Worm (Caenorhabditis elegans) whole organism, young adult: ENCODE results near the gene mab-3.

Experiments
- B0336.3 ChIP-seq: fragments of 200-800 bp; sonication (Bioruptor generic); IDR thresholded peaks from 2 replicates; pipeline ENCODE4 v1.3.6; 2022; ENCODE audit warnings: missing genetic modification characterization, missing compliant biosample characterization
- C06A6.2 ChIP-seq: fragments of 200-800 bp; sonication (Bioruptor generic); conservative IDR thresholded peaks from 2 replicates; pipeline ENCODE4 v1.3.6; 2022; ENCODE audit warnings: missing genetic modification characterization, missing compliant biosample characterization
- D2030.7 ChIP-seq: fragments of 200-800 bp; sonication (Bioruptor generic); IDR thresholded peaks from 2 replicates; pipeline ENCODE4 v1.3.6; 2022; ENCODE audit warnings: missing genetic modification reagents, missing genetic modification characterization, missing compliant biosample characterization
- F22D6.2 ChIP-seq: sonication (generic microtip); optimal IDR thresholded peaks from 2 replicates; lab custom pipeline; 2016; ENCODE audit warnings: mild to moderate bottlenecking, missing genetic modification characterization, missing compliant biosample characterization
- F49E8.2 ChIP-seq: sonication (generic microtip); optimal IDR thresholded peaks from 3 replicates; lab custom pipeline; 2017; ENCODE audit warnings: missing genetic modification characterization, mild to moderate bottlenecking, missing compliant biosample characterization, antibody characterized with exemption, moderate library complexity; ENCODE audit not compliant: insufficient read depth
- K11D2.4 ChIP-seq: fragments of 200-800 bp; sonication (Bioruptor generic); IDR thresholded peaks from 2 replicates; pipeline ENCODE4 v1.3.6; 2022; ENCODE audit warnings: missing genetic modification reagents, missing genetic modification characterization, missing compliant biosample characterization
- T07F8.4 ChIP-seq: sonication (generic microtip); optimal IDR thresholded peaks from 2 replicates; lab custom pipeline; 2016; ENCODE audit warnings: mild to moderate bottlenecking, missing genetic modification characterization, moderate library complexity, missing compliant biosample characterization
- ZK185.1 ChIP-seq: sonication (generic microtip); optimal IDR thresholded peaks from 2 replicates; lab custom pipeline; 2016; ENCODE audit warnings: mild to moderate bottlenecking, missing genetic modification characterization, missing compliant biosample characterization; ENCODE audit not compliant: poor library complexity, severe bottlenecking
- ama-1 ChIP-seq, 3 experiments: fragments of 150-350 bp in 1 of 3; sonication (generic microtip) in 2 of 3; optimal IDR thresholded peaks; 2 replicates each; lab custom pipeline; 2014 to 2018; ENCODE audit warnings: missing biosample characterization in 2 of 3, missing genetic modification characterization in 2 of 3, missing genetic modification reagents in 2 of 3
- aptf-2 ChIP-seq: fragments of 200-800 bp; sonication (Bioruptor generic); conservative IDR thresholded peaks from 2 replicates; pipeline ENCODE4 v1.3.6; 2022; ENCODE audit warnings: missing genetic modification reagents, missing genetic modification characterization, missing compliant biosample characterization
- aptf-3 ChIP-seq: fragments of 200-800 bp; sonication (Bioruptor generic); IDR thresholded peaks from 2 replicates; pipeline ENCODE4 v1.3.6; 2022; ENCODE audit warnings: missing genetic modification characterization, missing compliant biosample characterization
- atf-7 ChIP-seq: sonication (generic microtip); optimal IDR thresholded peaks from 2 replicates; lab custom pipeline; 2017; ENCODE audit warnings: mild to moderate bottlenecking, missing genetic modification characterization, missing compliant biosample characterization
- attf-6 ChIP-seq: fragments of 200-800 bp; sonication (Bioruptor generic); IDR thresholded peaks from 2 replicates; pipeline ENCODE4 v1.3.6; 2022; ENCODE audit warnings: missing genetic modification reagents, missing genetic modification characterization, missing compliant biosample characterization
- cebp-2 ChIP-seq: fragments of 200-800 bp; sonication (Bioruptor generic); IDR thresholded peaks from 2 replicates; pipeline ENCODE4 v1.3.6; 2022; ENCODE audit warnings: missing genetic modification characterization, missing compliant biosample characterization
- ceh-100 ChIP-seq: fragments of 200-800 bp; sonication (Bioruptor generic); IDR thresholded peaks from 2 replicates; pipeline ENCODE4 v1.3.6; 2022; ENCODE audit warnings: missing genetic modification reagents, missing genetic modification characterization, missing compliant biosample characterization
- chd-7 ChIP-seq: sonication (generic microtip); optimal IDR thresholded peaks from 2 replicates; lab custom pipeline; 2016; ENCODE audit warnings: mild to moderate bottlenecking, missing genetic modification characterization, moderate library complexity, missing compliant biosample characterization
- dox-1 ChIP-seq: fragments of 200-800 bp; sonication (Bioruptor generic); IDR thresholded peaks from 2 replicates; pipeline ENCODE4 v1.3.6; 2022; ENCODE audit warnings: missing genetic modification reagents, missing genetic modification characterization, missing compliant biosample characterization
- dpff-1 ChIP-seq: sonication (generic microtip); optimal IDR thresholded peaks from 2 replicates; lab custom pipeline; 2017; ENCODE audit warnings: mild to moderate bottlenecking, missing genetic modification characterization, missing compliant biosample characterization
- egl-44 ChIP-seq: fragments of 200-800 bp; sonication (Bioruptor generic); IDR thresholded peaks from 2 replicates; pipeline ENCODE4 v1.3.6; 2022; ENCODE audit warnings: missing genetic modification reagents, missing genetic modification characterization, missing compliant biosample characterization
- egrh-3 ChIP-seq: fragments of 200-800 bp; sonication (Bioruptor generic); IDR thresholded peaks from 2 replicates; pipeline ENCODE4 v1.3.6; 2022; ENCODE audit warnings: missing genetic modification reagents, missing genetic modification characterization, missing compliant biosample characterization
- ekl-4 ChIP-seq: fragments of 200-800 bp; sonication (Bioruptor generic); IDR thresholded peaks from 2 replicates; pipeline ENCODE4 v1.3.6; 2022; ENCODE audit warnings: missing genetic modification reagents, missing genetic modification characterization, missing compliant biosample characterization
- ets-4 ChIP-seq: fragments of 200-800 bp; sonication (Bioruptor generic); optimal IDR thresholded peaks from 2 replicates; lab custom pipeline; 2018; ENCODE audit warnings: mild to moderate bottlenecking, missing genetic modification characterization, missing compliant biosample characterization
- fkh-3 ChIP-seq: sonication (generic microtip); optimal IDR thresholded peaks from 2 replicates; lab custom pipeline; 2016; ENCODE audit warnings: mild to moderate bottlenecking, missing genetic modification characterization, missing compliant biosample characterization
- hlh-12 ChIP-seq: sonication (generic microtip); optimal IDR thresholded peaks from 2 replicates; lab custom pipeline; 2016; ENCODE audit warnings: missing genetic modification characterization, missing compliant biosample characterization
- let-526 ChIP-seq: fragments of 200-800 bp; sonication (Bioruptor generic); IDR thresholded peaks from 2 replicates; pipeline ENCODE4 v1.3.6; 2022; ENCODE audit warnings: missing genetic modification reagents, missing genetic modification characterization, missing compliant biosample characterization
- let-607 ChIP-seq, 2 experiments: fragments of 200-800 bp in 1 of 2; sonication (Bioruptor generic) in 1 of 2; sonication (generic microtip) in 1 of 2; optimal IDR thresholded peaks; 2 replicates each; lab custom pipeline; 2016 to 2018; ENCODE audit warnings: mild to moderate bottlenecking in 2 of 2, missing compliant biosample characterization in 2 of 2, missing genetic modification characterization in 2 of 2, moderate library complexity in 2 of 2, missing genotype in 1 of 2
- lin-35 ChIP-seq, 3 experiments: fragments of 150-350 bp in 2 of 3; sonication (generic microtip) in 1 of 3; optimal IDR thresholded peaks; 2 replicates each; lab custom pipeline; 2014 to 2018; ENCODE audit warnings: missing biosample characterization in 3 of 3, missing genetic modification characterization in 3 of 3, missing genetic modification reagents in 3 of 3
- madf-6 ChIP-seq: fragments of 200-800 bp; sonication (Bioruptor generic); IDR thresholded peaks from 2 replicates; pipeline ENCODE4 v1.3.6; 2022; ENCODE audit warnings: missing genetic modification reagents, missing genetic modification characterization, missing compliant biosample characterization
- mel-28 ChIP-seq: sonication (generic microtip); optimal IDR thresholded peaks from 2 replicates; lab custom pipeline; 2016; ENCODE audit warnings: borderline replicate concordance, mild to moderate bottlenecking, missing genetic modification characterization, missing compliant biosample characterization
- nfya-2 ChIP-seq: fragments of 200-800 bp; sonication (Bioruptor generic); IDR thresholded peaks from 2 replicates; pipeline ENCODE4 v1.3.6; 2022; ENCODE audit warnings: missing genetic modification reagents, missing genetic modification characterization, missing compliant biosample characterization
- nfyb-1 ChIP-seq: fragments of 200-800 bp; sonication (Bioruptor generic); IDR thresholded peaks from 2 replicates; pipeline ENCODE4 v1.3.6; 2022; ENCODE audit warnings: missing genetic modification reagents, missing genetic modification characterization, missing compliant biosample characterization
- nhr-80 ChIP-seq: sonication (generic microtip); optimal IDR thresholded peaks from 2 replicates; lab custom pipeline; 2016; ENCODE audit warnings: missing genetic modification characterization, missing compliant biosample characterization
- nhr-90 ChIP-seq: sonication (generic microtip); optimal IDR thresholded peaks from 2 replicates; lab custom pipeline; 2016; ENCODE audit warnings: missing genotype, mild to moderate bottlenecking, missing genetic modification characterization, missing compliant biosample characterization
- pbrm-1 ChIP-seq: fragments of 200-800 bp; sonication (Bioruptor generic); IDR thresholded peaks from 2 replicates; pipeline ENCODE4 v1.3.6; 2022; ENCODE audit warnings: missing genetic modification reagents, missing genetic modification characterization, missing compliant biosample characterization
- rec-8 ChIP-seq, 2 experiments: sonication (generic microtip); optimal IDR thresholded peaks; 2 replicates each; lab custom pipeline; 2016; ENCODE audit warnings: mild to moderate bottlenecking in 2 of 2, missing genetic modification characterization in 2 of 2, missing genetic modification reagents in 2 of 2, missing genotype in 2 of 2, missing biosample characterization in 1 of 2, missing compliant biosample characterization in 1 of 2, moderate library complexity in 1 of 2
- snpc-4 ChIP-seq, 5 experiments: fragments of 150-350 bp in 1 of 5; sonication (generic microtip) in 4 of 5; optimal IDR thresholded peaks; 2 replicates each; lab custom pipeline; 2014 to 2018; ENCODE audit warnings: missing genetic modification characterization in 5 of 5, missing biosample characterization in 3 of 5, antibody characterized with exemption in 2 of 5, mild to moderate bottlenecking in 2 of 5, missing compliant biosample characterization in 2 of 5, missing genotype in 2 of 5, moderate library complexity in 2 of 5, missing genetic modification reagents in 1 of 5
- tbx-9 ChIP-seq: sonication (generic microtip); optimal IDR thresholded peaks from 2 replicates; lab custom pipeline; 2016; ENCODE audit warnings: borderline replicate concordance, missing genetic modification characterization, inconsistent platforms, missing compliant biosample characterization
- tlf-1 ChIP-seq: fragments of 200-800 bp; sonication (Bioruptor generic); optimal IDR thresholded peaks from 2 replicates; lab custom pipeline; 2018; ENCODE audit warnings: mild to moderate bottlenecking, missing genetic modification characterization, missing compliant biosample characterization
- unc-130 ChIP-seq: sonication (generic microtip); optimal IDR thresholded peaks from 2 replicates; lab custom pipeline; 2016; ENCODE audit warnings: missing genetic modification reagents, missing genetic modification characterization, missing compliant biosample characterization
- xnd-1 ChIP-seq: sonication (generic microtip); optimal IDR thresholded peaks from 2 replicates; lab custom pipeline; 2016; ENCODE audit warnings: missing genotype, missing genetic modification reagents, missing genetic modification characterization, missing compliant biosample characterization
- ztf-18 ChIP-seq: sonication (generic microtip); optimal IDR thresholded peaks from 2 replicates; lab custom pipeline; 2016; ENCODE audit warnings: missing genotype, mild to moderate bottlenecking, missing genetic modification characterization, missing compliant biosample characterization
- ztf-22 ChIP-seq: fragments of 200-800 bp; sonication (Bioruptor generic); optimal IDR thresholded peaks from 2 replicates; lab custom pipeline; 2018; ENCODE audit warnings: mild to moderate bottlenecking, missing genetic modification characterization, moderate library complexity, missing compliant biosample characterization
- ztf-26 ChIP-seq: sonication (generic microtip); optimal IDR thresholded peaks from 2 replicates; lab custom pipeline; 2017; ENCODE audit warnings: missing genetic modification characterization, missing compliant biosample characterization
- ztf-3 ChIP-seq: fragments of 200-800 bp; sonication (Bioruptor generic); optimal IDR thresholded peaks from 2 replicates; lab custom pipeline; 2018; ENCODE audit warnings: mild to moderate bottlenecking, missing genetic modification characterization, missing compliant biosample characterization

mab-3 gene

DNA sequence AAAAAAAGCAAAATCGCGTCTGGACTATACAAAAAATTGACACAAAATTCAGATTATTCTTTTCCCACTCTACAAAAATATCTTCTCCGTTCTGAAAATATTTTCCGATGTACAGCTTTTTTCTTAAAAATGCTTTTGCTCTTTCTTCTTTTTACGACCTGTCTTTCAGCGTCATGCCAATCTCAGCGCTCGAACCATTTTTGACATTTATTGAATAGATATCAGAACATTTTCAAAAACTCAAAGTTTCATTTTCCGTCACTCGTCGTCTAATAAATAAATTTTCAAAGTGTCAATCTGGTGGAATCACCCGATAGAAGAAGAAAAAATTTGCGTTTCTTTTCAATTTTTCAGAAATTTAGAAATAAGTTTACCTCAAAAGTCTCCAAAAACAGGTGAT lies 9.5 kb downstream of the mab-3 start (continued):
- no peak for TF ChIP-seq attf-6
- no peak for TF ChIP-seq tbx-9
- TF ChIP-seq nfyb-1 (GFP tag; lab: Robert Waterston, UW) = peak; percentile 28; the same call in 1 of the 2 replicates
- TF ChIP-seq C06A6.2 (GFP tag; lab: Robert Waterston, UW) = no peak
- TF ChIP-seq hlh-12 (tag; lab: Kevin White, UChicago) = no peak
- TF ChIP-seq rec-8 (tag; optimal IDR thresholded peaks at IDR 0.05; lab: Kevin White, UChicago) = no peak
- peak; percentile 41 for TF ChIP-seq tlf-1 (GFP tag; lab: Kevin White, UChicago)
- no peak for TF ChIP-seq nfya-2 (GFP tag; lab: Robert Waterston, UW)
- TF ChIP-seq unc-130 (GFP tag; lab: Kevin White, UChicago) = no peak
- peak; percentile 63 for TF ChIP-seq nhr-80 (tag; lab: Kevin White, UChicago)
- peak; percentile 78 to 88 for TF ChIP-seq let-607 (tag; optimal IDR thresholded peaks at IDR 0.05; lab: Kevin White, UChicago)
- no peak for TF ChIP-seq dox-1 (GFP tag; lab: Robert Waterston, UW)
- 0 out of 2 replicates have a peak, but pooled peaks have one; percentile 17 for TF ChIP-seq let-526
- TF ChIP-seq D2030.7 (GFP tag; lab: Robert Waterston, UW) = no peak
- TF ChIP-seq ztf-22 (GFP tag; lab: Kevin White, UChicago) = peak; percentile 2
- no peak for TF ChIP-seq xnd-1
- TF ChIP-seq cebp-2 = no peak
- no peak for TF ChIP-seq ztf-18 (tag; lab: Kevin White, UChicago)
- TF ChIP-seq fkh-3 (tag; lab: Kevin White, UChicago) = no peak
- TF ChIP-seq atf-7 (tag; lab: Kevin White, UChicago) = peak; percentile 22
- TF ChIP-seq T07F8.4 (tag; lab: Kevin White, UChicago) = no peak

ce11 chrII:9742784-9743183 lies 10.8 kb downstream of the mab-3 start, which contains the start of gene pno-1:
Gene pno-1, minus strand, starts transcription at chrII:9742884.
- no peak for TF ChIP-seq aptf-3 (GFP tag; lab: Robert Waterston, UW)
- TF ChIP-seq ztf-26 (tag; lab: Kevin White, UChicago) = no peak
- no peak for TF ChIP-seq chd-7 (tag; lab: Kevin White, UChicago)
- TF ChIP-seq F49E8.2 (tag; lab: Kevin White, UChicago) = no peak
- peak; percentile 41; the same call in 1 of the 2 replicates for TF ChIP-seq madf-6 (GFP tag; lab: Robert Waterston, UW)
- TF ChIP-seq snpc-4 (GFP tag; optimal IDR thresholded peaks at IDR 0.05; lab: Kevin White, UChicago) = no peak
- TF ChIP-seq snpc-4 (tag; optimal IDR thresholded peaks at IDR 0.05; lab: Kevin White, UChicago) = no peak
- no peak for TF ChIP-seq ceh-100 (GFP tag; lab: Robert Waterston, UW)
- TF ChIP-seq ama-1 (optimal IDR thresholded peaks at IDR 0.05; lab: Kevin White, UChicago) = no peak
- peak in 1 of 2 experiments; percentile 14 for TF ChIP-seq ama-1 (GFP tag; optimal IDR thresholded peaks at IDR 0.05; lab: Kevin White, UChicago)
- no peak for TF ChIP-seq nhr-90 (tag; lab: Kevin White, UChicago)
- no peak for TF ChIP-seq dpff-1

DNA sequence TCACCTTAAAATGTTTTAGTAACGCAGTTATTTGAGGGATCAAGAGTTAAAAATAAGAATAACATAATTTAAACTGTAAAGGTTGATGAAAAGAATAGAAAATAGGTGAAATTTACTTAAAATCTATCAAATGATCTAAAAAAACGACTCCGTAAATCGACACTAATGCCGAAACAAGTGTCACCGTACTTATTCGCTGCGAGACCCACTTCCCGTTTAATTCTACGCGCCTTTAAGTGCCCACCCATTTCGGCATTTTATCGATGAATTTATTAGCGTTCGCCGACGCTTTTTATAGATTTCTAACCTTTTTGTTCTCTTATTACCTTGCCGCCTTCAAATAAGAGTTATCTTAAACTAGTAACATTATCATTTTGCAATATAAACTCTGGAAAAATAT lies 14.1 kb downstream of the mab-3 start, which contains the start of the genes Y53C12B.1 and nos-3:
TSS of gene Y53C12B.1 (minus strand) at position 10 of the 400 bp plus-strand sequence.
TSS of gene nos-3 (plus strand) at position 248 of the 400 bp plus-strand sequence.
- TF ChIP-seq ZK185.1 (tag; lab: Kevin White, UChicago) = peak; percentile 46
- TF ChIP-seq D2030.7 (GFP tag; lab: Robert Waterston, UW) = peak; percentile 57; the same call in 1 of the 2 replicates
- TF ChIP-seq lin-35 (GFP tag; optimal IDR thresholded peaks at IDR 0.05; lab: Kevin White, UChicago) = peak in 2 of 3 experiments; percentile 2 to 51
- 0 out of 2 replicates have a peak, but pooled peaks have one; percentile 22 for TF ChIP-seq ekl-4 (GFP tag; lab: Robert Waterston, UW)
- peak; percentile 59; the same call in 1 of the 2 replicates for TF ChIP-seq dox-1 (GFP tag; lab: Robert Waterston, UW)
- no peak for TF ChIP-seq ztf-3 (GFP tag; lab: Kevin White, UChicago)
- TF ChIP-seq K11D2.4 = no peak
- TF ChIP-seq madf-6 (GFP tag; lab: Robert Waterston, UW) = peak; percentile 85
- no peak for TF ChIP-seq egl-44 (GFP tag; lab: Robert Waterston, UW)
- TF ChIP-seq pbrm-1 = peak; percentile 66
- no peak for TF ChIP-seq cebp-2
- no peak for TF ChIP-seq aptf-2
- no peak for TF ChIP-seq let-526
- TF ChIP-seq ets-4 (GFP tag; lab: Kevin White, UChicago) = no peak
- TF ChIP-seq nfyb-1 (GFP tag; lab: Robert Waterston, UW) = no peak
- no peak for TF ChIP-seq B0336.3 (GFP tag; lab: Robert Waterston, UW)
- no peak for TF ChIP-seq F22D6.2 (tag; lab: Kevin White, UChicago)
- TF ChIP-seq ama-1 (optimal IDR thresholded peaks at IDR 0.05; lab: Kevin White, UChicago) = no peak
- TF ChIP-seq ama-1 (GFP tag; optimal IDR thresholded peaks at IDR 0.05; lab: Kevin White, UChicago) = no peak
- TF ChIP-seq mel-28 (tag; lab: Kevin White, UChicago) = no peak
- TF ChIP-seq egrh-3 = no peak
